Worm (Caenorhabditis elegans) whole organism, early embryonic: ENCODE results near the gene M117.1.

ENCODE experiments used
- B0310.2 ChIP-seq: sonication (generic microtip); optimal IDR thresholded peaks from 2 replicates; lab custom pipeline; 2016; ENCODE audit warnings: mild to moderate bottlenecking, missing genetic modification characterization, missing compliant biosample characterization
- F13C5.2 ChIP-seq: sonication (generic microtip); optimal IDR thresholded peaks from 2 replicates; lab custom pipeline; 2017; ENCODE audit warnings: mild to moderate bottlenecking, missing genetic modification characterization, inconsistent platforms, missing compliant biosample characterization
- aly-1 ChIP-seq: sonication (generic microtip); optimal IDR thresholded peaks from 2 replicates; lab custom pipeline; 2016; ENCODE audit warnings: missing genetic modification characterization, missing compliant biosample characterization
- ama-1 ChIP-seq: fragments of 150-350 bp; optimal IDR thresholded peaks from 2 replicates; lab custom pipeline; 2014
- ceh-13 ChIP-seq: fragments of 200-800 bp; sonication (Bioruptor generic); optimal IDR thresholded peaks from 2 replicates; lab custom pipeline; 2018; ENCODE audit warnings: mild to moderate bottlenecking, missing genetic modification characterization, missing compliant biosample characterization
- ceh-36 ChIP-seq: sonication (generic microtip); optimal IDR thresholded peaks from 2 replicates; lab custom pipeline; 2016; ENCODE audit warnings: missing genetic modification characterization, inconsistent platforms, missing compliant biosample characterization
- ets-7 ChIP-seq: sonication (generic microtip); optimal IDR thresholded peaks from 2 replicates; lab custom pipeline; 2016; ENCODE audit warnings: missing genotype, missing genetic modification characterization, missing compliant biosample characterization
- flt-1 ChIP-seq: fragments of 200-800 bp; sonication (Bioruptor generic); IDR thresholded peaks from 2 replicates; pipeline ENCODE4 v1.3.6; 2022; ENCODE audit warnings: missing genetic modification characterization, missing compliant biosample characterization
- hmbx-1 ChIP-seq: sonication (generic microtip); optimal IDR thresholded peaks from 2 replicates; lab custom pipeline; 2016; ENCODE audit warnings: mild to moderate bottlenecking, missing genetic modification characterization, missing compliant biosample characterization
- hmg-4 ChIP-seq: fragments of 200-800 bp; sonication (Bioruptor generic); optimal IDR thresholded peaks from 2 replicates; lab custom pipeline; 2018; ENCODE audit warnings: mild to moderate bottlenecking, missing genetic modification characterization, missing compliant biosample characterization
- hnd-1 ChIP-seq: sonication (generic microtip); optimal IDR thresholded peaks from 2 replicates; lab custom pipeline; 2016; ENCODE audit warnings: missing genetic modification characterization, missing compliant biosample characterization
- pes-1 ChIP-seq: fragments of 200-800 bp; sonication (Bioruptor generic); IDR thresholded peaks from 2 replicates; pipeline ENCODE4 v1.3.6; 2022; ENCODE audit warnings: missing genetic modification reagents, missing genetic modification characterization, missing compliant biosample characterization
- scrt-1 ChIP-seq: fragments of 200-800 bp; sonication (Bioruptor generic); IDR thresholded peaks from 2 replicates; pipeline ENCODE4 v1.3.6; 2022; ENCODE audit warnings: missing genetic modification characterization, missing compliant biosample characterization
- sea-1 ChIP-seq: fragments of 200-800 bp; sonication (Bioruptor generic); conservative IDR thresholded peaks from 2 replicates; pipeline ENCODE4 v1.3.6; 2022; ENCODE audit warnings: missing genetic modification characterization, missing compliant biosample characterization
- tbx-11 ChIP-seq: fragments of 200-800 bp; sonication (Bioruptor generic); IDR thresholded peaks from 2 replicates; pipeline ENCODE4 v1.3.6; 2022; ENCODE audit warnings: missing genetic modification characterization, missing compliant biosample characterization
- tbx-37 ChIP-seq: fragments of 200-800 bp; sonication (Bioruptor generic); conservative IDR thresholded peaks from 2 replicates; pipeline ENCODE4 v1.3.6; 2022; ENCODE audit warnings: missing genetic modification reagents, missing genetic modification characterization, missing compliant biosample characterization
- tra-4 ChIP-seq: sonication (generic microtip); optimal IDR thresholded peaks from 2 replicates; lab custom pipeline; 2017; ENCODE audit warnings: missing genetic modification characterization, missing compliant biosample characterization

Gene M117.1

DNA sequence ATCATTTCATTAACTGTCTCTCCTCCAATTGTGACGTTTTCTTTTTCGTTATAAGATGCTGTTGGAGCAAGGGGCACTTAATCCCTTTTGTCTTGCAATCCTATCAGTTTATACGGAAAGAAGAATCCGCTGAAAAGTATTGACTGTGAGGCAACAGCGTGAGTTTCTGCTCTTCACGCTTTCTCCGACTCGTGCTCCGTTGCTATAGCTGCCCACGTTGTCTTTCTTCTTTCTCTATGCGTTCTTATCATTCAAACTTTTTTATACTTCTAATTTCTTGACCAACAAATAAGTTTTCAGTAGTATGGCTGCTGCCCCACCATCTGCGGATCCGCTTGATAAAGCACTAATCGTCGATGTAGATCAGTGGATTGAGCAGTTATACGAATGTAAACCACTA lies 44.1 kb downstream of the M117.1 start, which contains the start of gene let-92:
Gene let-92, plus strand, starts transcription at position 301 of the 400 bp plus-strand sequence.
- TF ChIP-seq pes-1, result no peak
- no peak for TF ChIP-seq tra-4 (tag; lab: Kevin White, UChicago)
- no peak for TF ChIP-seq ets-7 (tag; lab: Kevin White, UChicago)
- no peak for TF ChIP-seq ceh-36
- TF ChIP-seq ceh-13, result no peak
- no peak for TF ChIP-seq B0310.2 (tag; lab: Kevin White, UChicago)
- TF ChIP-seq sea-1 (GFP tag; lab: Robert Waterston, UW), result no peak
- TF ChIP-seq ama-1 (lab: Kevin White, UChicago), result no peak
- TF ChIP-seq tbx-37 (GFP tag; lab: Robert Waterston, UW), result no peak
- no peak for TF ChIP-seq hmbx-1 (tag; lab: Kevin White, UChicago)
- no peak for TF ChIP-seq hnd-1 (tag; lab: Kevin White, UChicago)
- no peak for TF ChIP-seq hmg-4 (GFP tag; lab: Kevin White, UChicago)

- TF ChIP-seq hmg-4 (GFP tag; lab: Kevin White, UChicago) (no peak), pes-1 (no peak), flt-1 (GFP tag; lab: Robert Waterston, UW) (no peak), scrt-1 (no peak), ets-7 (tag; lab: Kevin White, UChicago) (no peak), hmbx-1 (tag; lab: Kevin White, UChicago) (no peak), hnd-1 (tag; lab: Kevin White, UChicago) (no peak), ama-1 (lab: Kevin White, UChicago) (no peak), tbx-11 (GFP tag; lab: Robert Waterston, UW) (no peak), B0310.2 (tag; lab: Kevin White, UChicago) (no peak), aly-1 (tag; lab: Kevin White, UChicago) (no peak), F13C5.2 (no peak), tbx-37 (GFP tag; lab: Robert Waterston, UW) (no peak), tra-4 (tag; lab: Kevin White, UChicago) (no peak), ceh-13 (no peak), ceh-36 (no peak), sea-1 (GFP tag; lab: Robert Waterston, UW) (no peak)
Measured at ce11 chrIV:11859995-11860605, 46.1 kb downstream of the M117.1 start, which contains the start of gene mob-1. Gene mob-1, plus strand, starts transcription at chrIV:11860555.

DNA sequence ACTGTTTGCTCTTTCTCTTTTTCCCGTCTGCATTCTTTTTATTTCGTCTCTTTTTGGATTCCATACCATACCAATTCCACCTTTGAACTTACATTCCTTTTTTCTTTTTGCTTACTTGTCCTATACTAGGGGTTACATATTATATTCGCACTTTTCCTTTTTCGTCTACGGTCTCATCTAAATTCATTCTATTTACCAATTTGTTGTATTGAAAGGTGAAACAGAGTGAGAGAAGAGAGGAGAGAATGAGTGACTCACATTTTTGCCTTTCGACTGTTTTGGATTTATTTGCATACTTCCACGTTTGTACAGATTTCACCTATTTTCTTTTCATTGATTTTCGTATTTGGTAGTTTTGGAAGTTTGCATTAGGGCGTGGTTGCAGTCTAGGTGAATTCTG lies 49.4 kb downstream of the M117.1 start:
- TF ChIP-seq scrt-1 (no peak), ceh-36 (no peak), flt-1 (GFP tag; lab: Robert Waterston, UW) (no peak), hmbx-1 (tag; lab: Kevin White, UChicago) (no peak), hnd-1 (tag; lab: Kevin White, UChicago) (no peak)

ce11 chrIV:11864226-11864625 lies 50.2 kb downstream of the M117.1 start, which contains the start of gene trpa-1:
Gene trpa-1, plus strand, starts transcription at chrIV:11864526.
- no peak for TF ChIP-seq ceh-36

DNA sequence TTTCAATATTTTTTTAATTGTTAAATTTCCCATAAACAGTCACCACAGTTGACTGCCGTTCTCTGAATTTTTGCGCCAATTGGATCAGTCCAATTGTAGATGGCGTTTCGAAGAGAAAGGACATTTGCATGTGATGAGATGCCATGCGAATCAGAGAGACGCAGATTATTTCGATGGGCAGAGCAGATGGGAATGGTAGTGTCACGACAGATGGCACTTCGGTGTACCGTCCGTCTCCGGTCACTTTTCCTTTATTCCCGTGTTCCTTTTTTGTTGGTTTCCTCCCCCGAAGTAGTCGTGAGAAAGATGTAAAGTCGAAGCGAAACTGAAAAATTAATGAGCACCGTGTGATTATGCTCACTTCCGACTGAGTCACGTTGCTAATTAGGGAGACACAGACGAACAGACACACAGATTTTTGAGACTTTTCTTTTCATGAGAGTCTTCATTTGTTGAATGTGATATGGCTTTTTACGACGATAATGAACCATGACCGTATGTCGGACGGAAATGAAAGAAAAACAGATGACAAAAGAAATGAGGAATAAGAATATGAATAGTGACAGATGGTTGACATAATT lies 53.7 kb downstream of the M117.1 start:
- no peak for TF ChIP-seq B0310.2 (tag; lab: Kevin White, UChicago)
- TF ChIP-seq hmbx-1 (tag; lab: Kevin White, UChicago), result no peak
- TF ChIP-seq ceh-36, result no peak

- TF ChIP-seq ets-7 (tag; lab: Kevin White, UChicago), result no peak
- TF ChIP-seq hmbx-1 (tag; lab: Kevin White, UChicago), result no peak
- TF ChIP-seq sea-1 (GFP tag; lab: Robert Waterston, UW), result no peak
- no peak for TF ChIP-seq aly-1 (tag; lab: Kevin White, UChicago)
- no peak for TF ChIP-seq hnd-1 (tag; lab: Kevin White, UChicago)
- TF ChIP-seq ceh-13, result no peak
- TF ChIP-seq F13C5.2, result no peak
- no peak for TF ChIP-seq ceh-36
- no peak for TF ChIP-seq tbx-11 (GFP tag; lab: Robert Waterston, UW)
- TF ChIP-seq hmg-4 (GFP tag; lab: Kevin White, UChicago), result no peak
- TF ChIP-seq ama-1 (lab: Kevin White, UChicago), result no peak
- no peak for TF ChIP-seq B0310.2 (tag; lab: Kevin White, UChicago)
- TF ChIP-seq pes-1, result no peak
- no peak for TF ChIP-seq tbx-37 (GFP tag; lab: Robert Waterston, UW)
- TF ChIP-seq scrt-1, result no peak
Measured at ce11 chrIV:11868452-11868851, 54.4 kb downstream of the M117.1 start.
